Fruit fly (Drosophila melanogaster) whole organism, adult: ENCODE data around the gene Lip3.

ENCODE experiments used
- CG7101 ChIP-seq: fragments of 200-800 bp; sonication (Bioruptor generic); optimal IDR thresholded peaks from 2 replicates; lab custom pipeline; 2018; ENCODE audit warnings: missing biosample characterization, mild to moderate bottlenecking, missing genetic modification characterization, moderate library complexity
- Hr96 ChIP-seq: fragments of 200-800 bp; sonication (Bioruptor generic); optimal IDR thresholded peaks from 2 replicates; lab custom pipeline; 2016; ENCODE audit warnings: missing biosample characterization, missing genetic modification characterization
- kay ChIP-seq: fragments of 200-800 bp; sonication (Bioruptor generic); peaks from one replicate; lab custom pipeline; 2016; ENCODE audit warnings: missing biosample characterization, missing genetic modification characterization, borderline replicate concordance
- tj ChIP-seq: fragments of 200-800 bp; sonication (Bioruptor generic); optimal IDR thresholded peaks from 3 replicates; lab custom pipeline; 2017; ENCODE audit warnings: missing biosample characterization, mild to moderate bottlenecking, missing genetic modification characterization, moderate library complexity

DNA sequence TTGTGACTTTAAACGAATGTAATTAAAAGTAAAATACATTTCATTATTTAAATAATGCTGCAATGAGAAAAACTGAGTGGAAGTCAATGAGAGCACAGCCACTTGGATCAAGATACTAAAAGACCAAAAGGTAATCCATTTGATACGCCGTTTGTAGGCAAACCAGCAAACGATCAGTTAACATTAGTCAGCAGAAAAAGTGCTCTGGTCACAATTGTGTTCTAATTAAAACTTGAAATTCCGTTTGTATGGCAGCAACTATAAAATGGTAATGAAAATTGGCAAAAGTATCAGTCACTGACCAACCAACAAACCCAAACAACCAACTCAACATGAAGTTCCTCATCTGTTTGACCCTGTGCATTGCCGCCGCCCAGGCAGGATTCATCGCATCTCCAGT, 25.8 kb upstream of the Lip3 start, which contains the start of gene CG14377:
- no peak for TF ChIP-seq tj (GFP tag; lab: Kevin White, UChicago)
- TF ChIP-seq Hr96 (GFP tag; lab: Kevin White, UChicago): no peak
- TF ChIP-seq CG7101 (tag; lab: Kevin White, UChicago): no peak
- no peak for TF ChIP-seq kay (GFP tag; lab: Kevin White, UChicago)
